Fruit fly (Drosophila melanogaster) whole organism, embryonic: ENCODE results near the gene Oatp30B.

Source experiments
- B-H2 ChIP-seq: fragments of 200-800 bp; sonication (Bioruptor generic); optimal IDR thresholded peaks from 2 replicates; lab custom pipeline; 2018; ENCODE audit warnings: missing biosample characterization, mild to moderate bottlenecking, missing genetic modification characterization
- Bteb2 ChIP-seq: fragments of 200-800 bp; sonication (Bioruptor generic); optimal IDR thresholded peaks from 2 replicates; lab custom pipeline; 2016; ENCODE audit warnings: missing biosample characterization, missing genetic modification characterization
- CG10366 ChIP-seq: fragments of 200-800 bp; sonication (Bioruptor generic); IDR thresholded peaks from 2 replicates; pipeline ENCODE4 v1.3.6; 2022; ENCODE audit warnings: missing biosample characterization, missing genetic modification characterization
- CG11085 ChIP-seq: fragments of 200-800 bp; sonication (Bioruptor generic); IDR thresholded peaks from 2 replicates; pipeline ENCODE4 v1.3.6; 2022; ENCODE audit warnings: missing biosample characterization, missing genetic modification characterization
- CG12071 ChIP-seq: fragments of 200-800 bp; sonication (Bioruptor generic); optimal IDR thresholded peaks from 3 replicates; lab custom pipeline; 2018; ENCODE audit warnings: missing biosample characterization, mild to moderate bottlenecking, missing genetic modification characterization
- CG12236 ChIP-seq: fragments of 200-800 bp; sonication (Bioruptor generic); optimal IDR thresholded peaks from 2 replicates; lab custom pipeline; 2016; ENCODE audit warnings: missing biosample characterization, missing genetic modification characterization
- CG12769 ChIP-seq: fragments of 200-800 bp; sonication (Bioruptor generic); optimal IDR thresholded peaks from 2 replicates; lab custom pipeline; 2019; ENCODE audit warnings: missing biosample characterization, mild to moderate bottlenecking, missing genetic modification characterization, moderate library complexity
- CG12942 ChIP-seq: fragments of 200-800 bp; sonication (Bioruptor generic); optimal IDR thresholded peaks from 3 replicates; lab custom pipeline; 2016; ENCODE audit warnings: missing biosample characterization, missing genetic modification characterization
- CG13894 ChIP-seq: fragments of 200-800 bp; sonication (Bioruptor generic); optimal IDR thresholded peaks from 3 replicates; lab custom pipeline; 2018; ENCODE audit warnings: missing biosample characterization, mild to moderate bottlenecking, missing genetic modification characterization, moderate library complexity
- CG1647 ChIP-seq: fragments of 200-800 bp; sonication (Bioruptor generic); optimal IDR thresholded peaks from 3 replicates; lab custom pipeline; 2016; ENCODE audit warnings: missing biosample characterization, missing genetic modification characterization
- CG16815 ChIP-seq: fragments of 200-800 bp; sonication (Bioruptor generic); optimal IDR thresholded peaks from 3 replicates; lab custom pipeline; 2017; ENCODE audit warnings: missing biosample characterization, mild to moderate bottlenecking, missing genetic modification characterization
- CG17359 ChIP-seq: fragments of 200-800 bp; sonication (Bioruptor generic); optimal IDR thresholded peaks from 3 replicates; lab custom pipeline; 2018; ENCODE audit warnings: missing biosample characterization, mild to moderate bottlenecking, missing genetic modification characterization, moderate library complexity
- CG17612 ChIP-seq: fragments of 200-800 bp; sonication (Bioruptor generic); IDR thresholded peaks from 2 replicates; pipeline ENCODE4 v1.3.6; 2022; ENCODE audit warnings: missing biosample characterization, missing genetic modification characterization
- CG3163 ChIP-seq: fragments of 200-800 bp; sonication (Bioruptor generic); optimal IDR thresholded peaks from 3 replicates; lab custom pipeline; 2016; ENCODE audit warnings: missing biosample characterization, missing genetic modification characterization
- CG43689 ChIP-seq: fragments of 200-800 bp; sonication (Bioruptor generic); IDR thresholded peaks from 2 replicates; pipeline ENCODE4 v1.3.6; 2022; ENCODE audit warnings: missing biosample characterization, missing genetic modification characterization
- CG4424 ChIP-seq: fragments of 200-800 bp; sonication (Bioruptor generic); optimal IDR thresholded peaks from 3 replicates; lab custom pipeline; 2016; ENCODE audit warnings: missing biosample characterization, missing genetic modification characterization
- CG5953 ChIP-seq: fragments of 200-800 bp; sonication (Bioruptor generic); IDR thresholded peaks from 2 replicates; pipeline ENCODE4 v1.3.6; 2022; ENCODE audit warnings: missing biosample characterization, missing genetic modification characterization
- CG6854 ChIP-seq: fragments of 200-800 bp; sonication (Bioruptor generic); optimal IDR thresholded peaks from 3 replicates; lab custom pipeline; 2017; ENCODE audit warnings: missing biosample characterization, mild to moderate bottlenecking, missing genetic modification characterization
- CG8478 ChIP-seq: fragments of >200 bp; optimal IDR thresholded peaks from 2 replicates; lab custom pipeline; 2018
- CkIIα-i1 ChIP-seq: fragments of 200-800 bp; sonication (Bioruptor generic); IDR thresholded peaks from 2 replicates; pipeline ENCODE4 v1.3.6; 2022; ENCODE audit warnings: missing biosample characterization, missing genetic modification characterization
- GATAe ChIP-seq: fragments of 200-800 bp; sonication (Bioruptor generic); conservative IDR thresholded peaks from 2 replicates; pipeline ENCODE4 v1.3.6; 2022; ENCODE audit warnings: missing biosample characterization, missing genetic modification characterization
- HHEX ChIP-seq: fragments of 200-800 bp; sonication (Bioruptor generic); optimal IDR thresholded peaks from 3 replicates; lab custom pipeline; 2017; ENCODE audit warnings: missing biosample characterization, mild to moderate bottlenecking, missing genetic modification characterization, missing genetic modification reagents
- Hr3 ChIP-seq: fragments of 200-800 bp; sonication (Bioruptor generic); optimal IDR thresholded peaks from 3 replicates; lab custom pipeline; 2016; ENCODE audit warnings: missing biosample characterization, missing genetic modification characterization
- MBD-R2 ChIP-seq: fragments of 200-800 bp; sonication (Bioruptor generic); IDR thresholded peaks from 2 replicates; pipeline ENCODE4 v1.3.6; 2022; ENCODE audit warnings: missing biosample characterization, missing genetic modification characterization
- Nf-YA ChIP-seq: fragments of 200-800 bp; sonication (Bioruptor generic); IDR thresholded peaks from 2 replicates; pipeline ENCODE4 v1.3.6; 2022; ENCODE audit warnings: missing biosample characterization, missing genetic modification characterization
- Nf-YB ChIP-seq: fragments of 200-800 bp; sonication (Bioruptor generic); optimal IDR thresholded peaks from 3 replicates; lab custom pipeline; 2019; ENCODE audit warnings: missing biosample characterization, mild to moderate bottlenecking, missing genetic modification characterization, moderate library complexity
- Spps ChIP-seq: fragments of 200-800 bp; sonication (Bioruptor generic); optimal IDR thresholded peaks from 2 replicates; lab custom pipeline; 2018; ENCODE audit warnings: missing biosample characterization, mild to moderate bottlenecking, missing genetic modification characterization
- ato ChIP-seq: fragments of 200-800 bp; sonication (Bioruptor generic); IDR thresholded peaks from 2 replicates; pipeline ENCODE4 v1.3.6; 2022; ENCODE audit warnings: missing biosample characterization, missing genetic modification characterization; ENCODE audit not compliant: partially characterized antibody
- bsh ChIP-seq, 2 experiments: fragments of 200-800 bp; sonication (Bioruptor generic); optimal IDR thresholded peaks; 2 replicates each; lab custom pipeline; 2017 to 2018; ENCODE audit warnings: mild to moderate bottlenecking in 2 of 2, missing biosample characterization in 2 of 2, missing genetic modification characterization in 2 of 2, moderate library complexity in 1 of 2
- dmrt11E ChIP-seq: fragments of 200-800 bp; sonication (Bioruptor generic); optimal IDR thresholded peaks from 3 replicates; lab custom pipeline; 2018; ENCODE audit warnings: missing biosample characterization, mild to moderate bottlenecking, missing genetic modification characterization, moderate library complexity
- ems ChIP-seq: fragments of 200-800 bp; sonication (Bioruptor generic); optimal IDR thresholded peaks from 3 replicates; lab custom pipeline; 2016; ENCODE audit warnings: missing biosample characterization, missing genetic modification characterization
- eyg ChIP-seq: fragments of 200-800 bp; sonication (Bioruptor generic); optimal IDR thresholded peaks from 3 replicates; lab custom pipeline; 2016; ENCODE audit warnings: missing biosample characterization, missing genetic modification characterization
- fd64A ChIP-seq: fragments of 200-800 bp; sonication (Bioruptor generic); optimal IDR thresholded peaks from 3 replicates; lab custom pipeline; 2018; ENCODE audit warnings: missing biosample characterization, mild to moderate bottlenecking, missing genetic modification characterization
- fru ChIP-seq: fragments of >200 bp; optimal IDR thresholded peaks from 2 replicates; lab custom pipeline; 2017
- mld ChIP-seq: fragments of 200-800 bp; sonication (Bioruptor generic); IDR thresholded peaks from 3 replicates; pipeline ENCODE4 v1.3.6; 2022; ENCODE audit warnings: missing biosample characterization, missing genetic modification characterization; ENCODE audit not compliant: partially characterized antibody
- nau ChIP-seq: fragments of 200-800 bp; sonication (Bioruptor generic); optimal IDR thresholded peaks from 3 replicates; lab custom pipeline; 2017; ENCODE audit warnings: missing biosample characterization, mild to moderate bottlenecking, missing genetic modification characterization, missing genetic modification reagents
- nmo ChIP-seq: fragments of 200-800 bp; sonication (Bioruptor generic); optimal IDR thresholded peaks from 2 replicates; lab custom pipeline; 2018; ENCODE audit warnings: missing biosample characterization, mild to moderate bottlenecking, missing genetic modification characterization, moderate library complexity
- oc ChIP-seq: fragments of 200-800 bp; sonication (Bioruptor generic); optimal IDR thresholded peaks from 2 replicates; lab custom pipeline; 2018; ENCODE audit warnings: missing biosample characterization, mild to moderate bottlenecking, missing genetic modification characterization, moderate library complexity
- peb ChIP-seq: fragments of 200-800 bp; sonication (Bioruptor generic); IDR thresholded peaks from 2 replicates; pipeline ENCODE4 v1.3.6; 2022; ENCODE audit warnings: missing biosample characterization, missing genetic modification characterization
- pita ChIP-seq: fragments of 200-800 bp; sonication (Bioruptor generic); optimal IDR thresholded peaks from 2 replicates; lab custom pipeline; 2017; ENCODE audit warnings: missing biosample characterization, mild to moderate bottlenecking, missing genetic modification characterization
- salm ChIP-seq: fragments of 200-800 bp; sonication (Bioruptor generic); optimal IDR thresholded peaks from 2 replicates; lab custom pipeline; 2018; ENCODE audit warnings: missing biosample characterization, mild to moderate bottlenecking, missing genetic modification characterization
- sc ChIP-seq, 3 experiments: fragments of >200 bp in 2 of 3; fragments of 200-800 bp in 1 of 3; sonication (Bioruptor generic) in 1 of 3; optimal IDR thresholded peaks; 2 replicates in 2 of 3; 3 replicates in 1 of 3; lab custom pipeline; 2017; ENCODE audit warnings: mild to moderate bottlenecking in 1 of 3, missing biosample characterization in 1 of 3, missing genetic modification characterization in 1 of 3, missing genetic modification reagents in 1 of 3
- sim ChIP-seq: fragments of 200-800 bp; sonication (Bioruptor generic); IDR thresholded peaks from 2 replicates; pipeline ENCODE4 v1.3.6; 2022; ENCODE audit warnings: missing biosample characterization, missing genetic modification characterization
- slbo ChIP-seq: fragments of 200-800 bp; sonication (Bioruptor generic); IDR thresholded peaks from 2 replicates; pipeline ENCODE4 v1.3.6; 2022; ENCODE audit warnings: missing biosample characterization, missing genetic modification characterization
- slou ChIP-seq: fragments of 200-800 bp; sonication (Bioruptor generic); optimal IDR thresholded peaks from 3 replicates; lab custom pipeline; 2016; ENCODE audit warnings: missing biosample characterization, missing genetic modification characterization
- twi ChIP-seq: fragments of 200-800 bp; optimal IDR thresholded peaks from 2 replicates; lab custom pipeline; 2019; ENCODE audit warnings: missing biosample characterization, mild to moderate bottlenecking, missing genetic modification characterization, moderate library complexity
- yki ChIP-seq: fragments of >200 bp; optimal IDR thresholded peaks from 3 replicates; lab custom pipeline; 2018
- zf30C ChIP-seq: fragments of 200-800 bp; sonication (Bioruptor generic); optimal IDR thresholded peaks from 3 replicates; lab custom pipeline; 2018; ENCODE audit warnings: missing biosample characterization, mild to moderate bottlenecking, missing genetic modification characterization

The Oatp30B gene

dm6 chr2L:9520886-9521868, at the start of gene Oatp30B:
TSS of gene Oatp30B (plus strand) at chr2L:9521210.
- TF ChIP-seq salm (peak; percentile 90), CG17612 (GFP tag; lab: Robert Waterston, UW) (peak; percentile 93), ato (peak; percentile 83), CG43689 (GFP tag; lab: Robert Waterston, UW) (peak; percentile 91), pita (peak; percentile 86), MBD-R2 (peak; percentile 96), mld (peak; percentile 89; the same call in 2 of the 3 replicates), yki (lab: Kevin White, UChicago) (no peak), nau (GFP tag; lab: Kevin White, UChicago) (peak; percentile 77), fru (lab: Kevin White, UChicago) (no peak), CG8478 (lab: Kevin White, UChicago) (no peak), twi (tag; lab: Kevin White, UChicago) (peak; percentile 92), slou (GFP tag; lab: Kevin White, UChicago) (peak; percentile 97), ems (GFP tag; lab: Kevin White, UChicago) (peak; percentile 95), CG12769 (peak; percentile 98), B-H2 (GFP tag; lab: Kevin White, UChicago) (peak; percentile 97), HHEX (GFP tag; lab: Kevin White, UChicago) (peak; percentile 94), Bteb2 (GFP tag; lab: Kevin White, UChicago) (peak; percentile 96), slbo (GFP tag; lab: Robert Waterston, UW) (peak; percentile 98), peb (GFP tag; lab: Robert Waterston, UW) (peak; percentile 93), CG11085 (GFP tag; lab: Robert Waterston, UW) (peak; percentile 97), CG12236 (peak; percentile 91), fd64A (peak; percentile 58), CG6854 (GFP tag; lab: Kevin White, UChicago) (peak; percentile 90), CG10366 (peak; percentile 98), Nf-YB (GFP tag; lab: Kevin White, UChicago) (peak; percentile 85), CG16815 (GFP tag; lab: Kevin White, UChicago) (peak; percentile 93), zf30C (peak; percentile 18), CG5953 (GFP tag; lab: Robert Waterston, UW) (peak; percentile 97), eyg (GFP tag; lab: Kevin White, UChicago) (peak; percentile 92), CkIIα-i1 (GFP tag; lab: Robert Waterston, UW) (peak; percentile 78), Nf-YA (GFP tag; lab: Robert Waterston, UW) (peak; percentile 95), dmrt11E (tag; lab: Kevin White, UChicago) (peak; percentile 97), Spps (tag; lab: Kevin White, UChicago) (peak; percentile 95), CG17359 (tag; lab: Kevin White, UChicago) (peak; percentile 97), Hr3 (GFP tag; lab: Kevin White, UChicago) (peak; percentile 98), GATAe (GFP tag; lab: Robert Waterston, UW) (peak; percentile 92), CG12942 (peak; percentile 97), CG1647 (peak; percentile 94), sim (peak; percentile 95), oc (tag; lab: Kevin White, UChicago) (peak; percentile 97), CG4424 (GFP tag; lab: Kevin White, UChicago) (peak; percentile 98), sc (optimal IDR thresholded peaks at IDR 0.05; lab: Kevin White, UChicago) (no peak), sc (GFP tag; optimal IDR thresholded peaks at IDR 0.05; lab: Kevin White, UChicago) (peak; percentile 86), bsh (GFP tag; optimal IDR thresholded peaks at IDR 0.05; lab: Kevin White, UChicago) (peak; percentile 16 to 97), CG13894 (tag; lab: Kevin White, UChicago) (peak; percentile 97), CG3163 (peak; percentile 83), nmo (GFP tag; lab: Kevin White, UChicago) (peak; percentile 97), CG12071 (GFP tag; lab: Kevin White, UChicago) (peak; percentile 88)
